Fruit fly (Drosophila melanogaster) Kc167 (cell line): ENCODE measurements around the gene CG4360.

ENCODE experiments used
- Myc ChIP-seq: fragments of >200 bp; optimal IDR thresholded peaks from 2 replicates; lab custom pipeline; 2017; ENCODE audit warnings: missing external identifiers
- Sin3A ChIP-seq: fragments of >200 bp; optimal IDR thresholded peaks from 2 replicates; lab custom pipeline; 2018; ENCODE audit warnings: missing external identifiers
- h ChIP-seq: fragments of >200 bp; optimal IDR thresholded peaks from 3 replicates; lab custom pipeline; 2018; ENCODE audit warnings: missing external identifiers
- insv ChIP-seq: fragments of >200 bp; optimal IDR thresholded peaks from 3 replicates; lab custom pipeline; 2018; ENCODE audit warnings: missing external identifiers
- psq ChIP-seq: fragments of >200 bp; optimal IDR thresholded peaks from 2 replicates; lab custom pipeline; 2017; ENCODE audit warnings: missing external identifiers
- ttk ChIP-seq: sonication (Bioruptor generic); optimal IDR thresholded peaks from 2 replicates; lab custom pipeline; 2017; ENCODE audit warnings: missing external identifiers

CG4360 gene

DNA sequence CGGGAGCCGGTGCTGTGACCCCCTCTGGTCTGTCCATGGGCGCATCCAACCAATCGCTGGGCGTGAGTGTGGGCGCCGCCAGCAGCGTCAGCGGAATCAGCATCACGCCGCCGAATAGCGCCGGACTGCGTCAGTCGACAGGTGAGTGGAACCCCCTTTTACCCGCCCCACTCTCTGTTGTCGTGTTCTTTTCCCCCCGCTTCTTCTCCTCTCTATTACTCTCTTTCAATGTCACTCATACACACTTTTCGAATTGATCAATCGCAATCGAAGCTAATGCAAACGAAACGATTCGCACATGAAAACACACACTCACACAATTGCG, 17.3 kb downstream of the CG4360 start:
- TF ChIP-seq psq (lab: Kevin White, UChicago) (no peak), ttk (lab: Kevin White, UChicago) (peak; percentile 71)

dm6 chr3R:20309661-20310497, 17.9 kb downstream of the CG4360 start:
- TF ChIP-seq psq (lab: Kevin White, UChicago) (no peak), ttk (lab: Kevin White, UChicago) (no peak), Sin3A (lab: Kevin White, UChicago) (no peak), insv (lab: Kevin White, UChicago) (no peak), Myc (lab: Kevin White, UChicago) (no peak)

- no peak for TF ChIP-seq h
- no peak for TF ChIP-seq Myc (lab: Kevin White, UChicago)
- no peak for TF ChIP-seq ttk (lab: Kevin White, UChicago)
- TF ChIP-seq psq (lab: Kevin White, UChicago), result no peak
- TF ChIP-seq insv (lab: Kevin White, UChicago), result no peak
- TF ChIP-seq Sin3A (lab: Kevin White, UChicago), result no peak
Observed at dm6 chr3R:20308972-20309660, 18.7 kb downstream of the CG4360 start, which contains the start of gene Orp8. Orp8 (plus strand) TSS chr3R:20309344.

- TF ChIP-seq psq (lab: Kevin White, UChicago) (no peak), Sin3A (lab: Kevin White, UChicago) (no peak), ttk (lab: Kevin White, UChicago) (no peak), insv (lab: Kevin White, UChicago) (no peak), h (no peak)
Observed at dm6 chr3R:20307487-20307971, 20.3 kb downstream of the CG4360 start, which contains the start of gene CG4362. CG4362 (minus strand) TSS chr3R:20307537.

DNA sequence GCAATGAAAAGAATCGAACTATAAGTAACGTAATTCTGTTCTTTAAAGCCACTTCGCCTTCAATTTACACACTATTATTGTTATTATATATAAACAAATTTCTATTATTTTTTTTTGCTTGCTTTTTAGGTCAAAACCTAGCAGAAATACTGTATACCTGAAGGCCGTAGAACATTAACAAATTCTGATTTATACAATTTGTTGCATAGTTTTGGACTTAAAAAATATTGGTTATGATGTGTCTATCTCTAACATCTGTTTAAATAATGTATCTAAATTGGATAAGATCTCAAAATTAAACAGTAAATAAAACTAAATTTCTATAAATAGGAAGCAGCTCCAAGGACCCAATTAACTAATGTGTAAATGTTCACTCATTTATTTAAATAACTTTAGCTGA, 22.0 kb downstream of the CG4360 start:
- no peak for TF ChIP-seq Sin3A (lab: Kevin White, UChicago)
- no peak for TF ChIP-seq psq (lab: Kevin White, UChicago)
- no peak for TF ChIP-seq insv (lab: Kevin White, UChicago)
- TF ChIP-seq h, result no peak
- no peak for TF ChIP-seq ttk (lab: Kevin White, UChicago)
- TF ChIP-seq Myc (lab: Kevin White, UChicago), result no peak

dm6 chr3R:20304877-20305276, 22.9 kb downstream of the CG4360 start, which contains the start of gene CG4367:
CG4367 (minus strand) TSS chr3R:20304977.
- TF ChIP-seq insv (lab: Kevin White, UChicago), result no peak
- TF ChIP-seq h, result no peak
- no peak for TF ChIP-seq psq (lab: Kevin White, UChicago)
- no peak for TF ChIP-seq ttk (lab: Kevin White, UChicago)
- TF ChIP-seq Myc (lab: Kevin White, UChicago), result no peak
- no peak for TF ChIP-seq Sin3A (lab: Kevin White, UChicago)

- TF ChIP-seq psq (lab: Kevin White, UChicago) (no peak), h (no peak), ttk (lab: Kevin White, UChicago) (no peak), insv (lab: Kevin White, UChicago) (no peak), Sin3A (lab: Kevin White, UChicago) (no peak), Myc (lab: Kevin White, UChicago) (no peak)
Observed at dm6 chr3R:20293661-20294060, 34.1 kb downstream of the CG4360 start.

DNA sequence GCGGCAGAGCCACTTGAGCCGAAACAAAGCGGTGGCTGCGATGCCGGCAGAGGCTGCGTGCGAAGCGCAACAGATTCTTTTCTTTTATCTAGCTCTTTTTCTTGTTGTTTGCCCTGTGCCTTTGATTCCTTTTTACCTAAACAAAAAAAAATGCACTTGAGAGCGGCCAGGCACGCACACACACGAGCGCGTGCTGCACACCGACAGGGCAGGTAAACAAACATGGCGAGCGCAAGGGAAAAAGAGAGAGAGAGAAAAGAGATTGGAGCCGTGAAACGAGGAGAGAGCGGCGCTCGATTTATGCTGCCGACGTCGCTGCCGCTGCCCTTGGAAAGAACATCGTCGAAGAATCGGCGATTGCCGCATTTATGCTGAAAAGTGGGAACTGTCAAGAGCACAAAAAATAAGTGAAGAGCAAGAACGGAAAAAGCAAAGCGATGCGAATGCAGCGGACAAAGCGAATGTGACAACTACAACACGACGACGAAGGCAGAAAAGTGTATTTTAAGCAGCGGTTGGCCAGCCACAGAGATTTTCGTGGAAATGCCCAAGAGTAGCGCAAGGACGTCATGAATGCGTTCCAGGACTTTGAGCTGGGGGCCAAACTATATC, 34.8 kb downstream of the CG4360 start:
- TF ChIP-seq psq (lab: Kevin White, UChicago) (no peak), ttk (lab: Kevin White, UChicago) (no peak), insv (lab: Kevin White, UChicago) (no peak), Myc (lab: Kevin White, UChicago) (no peak), h (no peak), Sin3A (lab: Kevin White, UChicago) (no peak)

DNA sequence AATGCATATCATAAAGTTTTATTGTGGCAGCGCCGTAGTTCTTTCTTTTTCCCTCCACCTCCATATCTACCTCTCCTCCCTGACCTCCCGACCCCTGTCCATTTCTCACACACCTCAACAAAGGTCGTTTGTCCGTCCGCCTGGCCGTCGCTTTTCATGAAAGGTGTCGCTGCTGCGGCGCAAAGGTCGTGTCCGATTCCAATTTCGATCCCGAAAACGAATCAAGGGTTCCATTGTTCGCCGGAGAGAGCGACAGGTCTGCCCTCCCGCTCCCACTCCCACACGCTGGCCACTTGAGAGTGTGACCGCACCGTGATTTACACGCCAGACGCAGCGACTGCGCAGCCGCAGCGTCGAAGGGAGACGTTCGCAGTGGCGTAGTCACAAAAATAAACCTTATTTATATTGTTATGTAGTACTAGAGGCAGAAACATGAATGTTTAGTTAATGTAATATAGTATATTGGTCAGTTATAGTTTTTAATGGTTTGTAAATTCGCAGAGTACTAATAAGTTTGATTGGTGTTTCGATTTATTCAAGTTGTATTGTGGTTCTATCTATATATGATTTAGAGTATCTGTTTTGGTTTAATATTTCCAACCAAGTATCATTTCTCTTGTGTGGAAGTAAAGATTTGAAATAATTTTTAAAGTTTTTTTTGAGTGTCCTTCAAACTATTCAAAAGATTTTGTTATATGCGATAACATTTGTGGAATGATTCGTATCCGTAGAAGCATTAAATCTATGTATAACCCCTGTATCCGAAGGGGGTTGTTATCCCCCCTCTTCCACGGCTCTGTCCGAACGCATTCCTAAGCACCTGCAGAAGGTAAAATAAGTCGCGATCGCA, 35.5 kb downstream of the CG4360 start:
- no peak for TF ChIP-seq insv (lab: Kevin White, UChicago)
- TF ChIP-seq ttk (lab: Kevin White, UChicago), result no peak

dm6 chr3R:20291594-20291993, 36.2 kb downstream of the CG4360 start:
- no peak for TF ChIP-seq h
- no peak for TF ChIP-seq ttk (lab: Kevin White, UChicago)
- TF ChIP-seq psq (lab: Kevin White, UChicago), result no peak
- TF ChIP-seq insv (lab: Kevin White, UChicago), result no peak
- no peak for TF ChIP-seq Myc (lab: Kevin White, UChicago)
- no peak for TF ChIP-seq Sin3A (lab: Kevin White, UChicago)

dm6 chr3R:20291106-20291505, 36.7 kb downstream of the CG4360 start:
- no peak for TF ChIP-seq Myc (lab: Kevin White, UChicago)
- no peak for TF ChIP-seq insv (lab: Kevin White, UChicago)
- no peak for TF ChIP-seq h
- no peak for TF ChIP-seq Sin3A (lab: Kevin White, UChicago)
- no peak for TF ChIP-seq psq (lab: Kevin White, UChicago)
- TF ChIP-seq ttk (lab: Kevin White, UChicago), result no peak
